Fruit fly (Drosophila melanogaster): Measurements from ENCODE around the gene CG32022.

Gene CG32022

dm6 chr3L:8697862-8698261 lies 23.2 kb downstream of the CG32022 start (continued):
- 0 out of 3 replicates have a peak, but pooled peaks have one; percentile 12 for TF ChIP-seq row (GFP tag; IDR thresholded peaks at IDR 0.05)
- no peak for TF ChIP-seq stc (GFP tag; IDR thresholded peaks at IDR 0.05)
- peak; percentile 7; the same call in 1 of the 2 replicates for TF ChIP-seq lmd (GFP tag; IDR thresholded peaks at IDR 0.05)
- no peak for TF ChIP-seq CG2875 (GFP tag; optimal IDR thresholded peaks at IDR 0.05)
- 0 out of 3 replicates have a peak, but pooled peaks have one; percentile 35 for TF ChIP-seq so (GFP tag; IDR thresholded peaks at IDR 0.05)
- TF ChIP-seq CG5953 (GFP tag; IDR thresholded peaks at IDR 0.05) = 0 out of 2 replicates have a peak, but pooled peaks have one; percentile 9
- peak; percentile 51 for TF ChIP-seq CG10209 (GFP tag; optimal IDR thresholded peaks at IDR 0.05)
- TF ChIP-seq CG12071 (GFP tag; optimal IDR thresholded peaks at IDR 0.05) = no peak
- TF ChIP-seq Hey (tag; optimal IDR thresholded peaks at IDR 0.05) = peak; percentile 39
- peak; percentile 65 for TF ChIP-seq abd-A (tag; optimal IDR thresholded peaks at IDR 0.05)
- TF ChIP-seq kah (GFP tag; optimal IDR thresholded peaks at IDR 0.05) = no peak
- peak; percentile 44 for TF ChIP-seq Nf-YC (tag; optimal IDR thresholded peaks at IDR 0.05)
- 0 out of 2 replicates have a peak, but pooled peaks have one; percentile 22 for TF ChIP-seq NFAT (GFP tag; IDR thresholded peaks at IDR 0.05)
- peak; percentile 44; the same call in 1 of the 3 replicates for TF ChIP-seq ci (GFP tag; IDR thresholded peaks at IDR 0.05)
- TF ChIP-seq ham (GFP tag; IDR thresholded peaks at IDR 0.05) = 0 out of 2 replicates have a peak, but pooled peaks have one; percentile 36
- peak; percentile 10 for TF ChIP-seq sd (tag; optimal IDR thresholded peaks at IDR 0.05)
- peak; percentile 15 for TF ChIP-seq Hr39 (optimal IDR thresholded peaks at IDR 0.05)
- TF ChIP-seq lab (GFP tag; optimal IDR thresholded peaks at IDR 0.05) = peak; percentile 89
- peak in 1 of 2 experiments; percentile 10 for TF ChIP-seq Hr78 (GFP tag; optimal IDR thresholded peaks at IDR 0.05)
- peak; percentile 39 for TF ChIP-seq Drgx (GFP tag; IDR thresholded peaks at IDR 0.05)
- TF ChIP-seq chm (GFP tag; IDR thresholded peaks at IDR 0.05) = peak; percentile 25; the same call in 1 of the 2 replicates
- 0 out of 3 replicates have a peak, but pooled peaks have one; percentile 28 for TF ChIP-seq Dbx (GFP tag; IDR thresholded peaks at IDR 0.05)
- no peak for TF ChIP-seq zfh1 (GFP tag; IDR thresholded peaks at IDR 0.05)
- TF ChIP-seq onecut (GFP tag; IDR thresholded peaks at IDR 0.05) = peak; percentile 47
- no peak for TF ChIP-seq ap (GFP tag; IDR thresholded peaks at IDR 0.05)
- peak; percentile 9 for TF ChIP-seq Hmr (GFP tag; optimal IDR thresholded peaks at IDR 0.05)
- peak; percentile 42; the same call in 1 of the 2 replicates for TF ChIP-seq CG14441 (GFP tag; IDR thresholded peaks at IDR 0.05)
- no peak for TF ChIP-seq usp (GFP tag; optimal IDR thresholded peaks at IDR 0.05)
- peak; percentile 8 for TF ChIP-seq Meics (GFP tag; optimal IDR thresholded peaks at IDR 0.05)
- peak; percentile 100 for TF ChIP-seq cwo (GFP tag; optimal IDR thresholded peaks at IDR 0.05)
- peak; percentile 18 for TF ChIP-seq CG15514 (GFP tag; optimal IDR thresholded peaks at IDR 0.05)
- TF ChIP-seq vvl (GFP tag; IDR thresholded peaks at IDR 0.05) = peak; percentile 46
- TF ChIP-seq CG10366 (GFP tag; IDR thresholded peaks at IDR 0.05) = 0 out of 2 replicates have a peak, but pooled peaks have one; percentile 8
- TF ChIP-seq CG6175 (GFP tag; IDR thresholded peaks at IDR 0.05) = peak; percentile 81; the same call in 2 of the 3 replicates
- TF ChIP-seq CG8281 (tag; optimal IDR thresholded peaks at IDR 0.05) = peak; percentile 100
- TF ChIP-seq CG12769 (tag; optimal IDR thresholded peaks at IDR 0.05) = peak; percentile 63
- no peak for TF ChIP-seq Chrac-16 (GFP tag; optimal IDR thresholded peaks at IDR 0.05)
- TF ChIP-seq CG18599 (GFP tag; optimal IDR thresholded peaks at IDR 0.05) = peak; percentile 58
- peak; percentile 54 for TF ChIP-seq CG13894 (tag; optimal IDR thresholded peaks at IDR 0.05)
- TF ChIP-seq crp (GFP tag; optimal IDR thresholded peaks at IDR 0.05) = no peak
- 0 out of 3 replicates have a peak, but pooled peaks have one; percentile 51 for TF ChIP-seq dysf (GFP tag; IDR thresholded peaks at IDR 0.05)
- peak; percentile 45 for TF ChIP-seq CG15269 (tag; optimal IDR thresholded peaks at IDR 0.05)
- peak; percentile 81 for TF ChIP-seq CG10543 (GFP tag; optimal IDR thresholded peaks at IDR 0.05)
- no peak for TF ChIP-seq Antp (GFP tag; optimal IDR thresholded peaks at IDR 0.05)
- TF ChIP-seq CG10321 (GFP tag; IDR thresholded peaks at IDR 0.05) = 0 out of 2 replicates have a peak, but pooled peaks have one; percentile 5
- TF ChIP-seq hkb (optimal IDR thresholded peaks at IDR 0.05) = no peak
- TF ChIP-seq hkb (GFP tag; IDR thresholded peaks at IDR 0.05) = 0 out of 2 replicates have a peak, but pooled peaks have one; percentile 27
- TF ChIP-seq Spps (tag; optimal IDR thresholded peaks at IDR 0.05) = no peak
- TF ChIP-seq kay (GFP tag; optimal IDR thresholded peaks at IDR 0.05) = peak; percentile 81
- TF ChIP-seq sug (tag; optimal IDR thresholded peaks at IDR 0.05) = peak; percentile 85
